Worm (Caenorhabditis elegans): ENCODE data around the gene C23G10.10.

Gene C23G10.10

DNA sequence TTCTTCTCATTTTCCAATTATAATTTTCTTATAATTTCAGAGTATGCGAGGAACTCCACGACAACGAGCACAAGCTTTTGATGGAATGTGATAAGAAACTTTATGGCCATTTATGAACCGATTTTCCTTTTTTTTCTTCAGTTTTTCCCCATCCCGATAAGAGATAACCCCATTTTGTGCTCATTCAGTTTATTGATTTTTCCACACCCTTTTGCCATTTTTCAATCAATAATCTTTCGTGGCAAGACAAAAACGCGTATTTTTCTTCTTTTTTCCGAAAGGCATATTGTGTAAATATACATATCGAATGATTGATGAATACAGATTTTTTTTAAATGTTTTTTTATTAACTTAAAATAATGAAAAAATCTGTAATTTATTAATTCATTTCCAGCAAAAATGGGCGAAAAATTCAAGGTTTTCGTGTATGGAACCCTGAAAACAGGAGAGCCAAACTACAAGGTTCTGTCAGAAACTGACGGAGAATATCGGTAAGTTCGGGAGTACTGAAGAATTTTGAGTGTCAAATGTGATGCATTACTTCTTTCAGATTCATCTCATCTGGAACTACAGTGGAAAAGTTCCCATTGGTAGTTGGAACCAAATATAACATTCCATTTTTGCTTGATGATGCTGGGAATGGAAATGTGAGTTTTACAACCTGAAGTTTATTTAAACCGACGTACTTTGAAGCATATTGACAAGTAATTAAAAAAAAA lies 49.4 kb downstream of the C23G10.10 start, which contains the start of gene F42A10.9:
TSS of gene F42A10.9 (plus strand) at position 321 of the 719 bp plus-strand sequence.
- no peak for TF ChIP-seq fos-1 (tag; optimal IDR thresholded peaks at IDR 0.05)
- TF ChIP-seq Y75B8A.6 (GFP tag; IDR thresholded peaks at IDR 0.05), result 0 out of 2 replicates have a peak, but pooled peaks have one; percentile 17
- no peak for TF ChIP-seq daf-8 (GFP tag; IDR thresholded peaks at IDR 0.05)
- peak; percentile 51; the same call in 1 of the 2 replicates for TF ChIP-seq zfp-3 (GFP tag; conservative IDR thresholded peaks at IDR 0.05)
- no peak for TF ChIP-seq tag-97 (GFP tag; IDR thresholded peaks at IDR 0.05)
- no peak for TF ChIP-seq zag-1 (tag; optimal IDR thresholded peaks at IDR 0.05)
- no peak for TF ChIP-seq ceh-32 (tag; optimal IDR thresholded peaks at IDR 0.05; ENCODE audit: poor library complexity)
- TF ChIP-seq madf-5 (GFP tag; IDR thresholded peaks at IDR 0.05), result no peak
- TF ChIP-seq zip-11 (GFP tag; IDR thresholded peaks at IDR 0.05), result no peak
- no peak for TF ChIP-seq egl-43 (GFP tag; IDR thresholded peaks at IDR 0.05)
- TF ChIP-seq nhr-237 (tag; optimal IDR thresholded peaks at IDR 0.05), result no peak
- TF ChIP-seq ZK546.5 (tag; optimal IDR thresholded peaks at IDR 0.05), result no peak
- TF ChIP-seq snpc-4 (tag; optimal IDR thresholded peaks at IDR 0.05), result no peak
- TF ChIP-seq lin-29 (GFP tag; IDR thresholded peaks at IDR 0.05), result no peak
- TF ChIP-seq daf-19 (GFP tag; conservative IDR thresholded peaks at IDR 0.05), result no peak
- TF ChIP-seq nhr-28 (tag; optimal IDR thresholded peaks at IDR 0.05), result peak; percentile 5
- TF ChIP-seq skn-1 (tag; optimal IDR thresholded peaks at IDR 0.05), result no peak
- TF ChIP-seq gei-8 (GFP tag; optimal IDR thresholded peaks at IDR 0.05), result no peak
- TF ChIP-seq fkh-10 (GFP tag; optimal IDR thresholded peaks at IDR 0.05), result no peak
- no peak for TF ChIP-seq dpl-1 (GFP tag; optimal IDR thresholded peaks at IDR 0.05)
- no peak for TF ChIP-seq nhr-77 (tag; optimal IDR thresholded peaks at IDR 0.05)
- TF ChIP-seq lir-3 (tag; optimal IDR thresholded peaks at IDR 0.05), result no peak
- TF ChIP-seq ceh-62 (tag; optimal IDR thresholded peaks at IDR 0.05), result no peak
- TF ChIP-seq hmg-1.1 (GFP tag; IDR thresholded peaks at IDR 0.05), result no peak
- TF ChIP-seq attf-4 (tag; optimal IDR thresholded peaks at IDR 0.05), result no peak
- no peak for TF ChIP-seq nhr-48 (tag; optimal IDR thresholded peaks at IDR 0.05)
- TF ChIP-seq ama-1 (optimal IDR thresholded peaks at IDR 0.05), result peak; percentile 88
- TF ChIP-seq ceh-44 (GFP tag; IDR thresholded peaks at IDR 0.05), result no peak
- TF ChIP-seq dve-1 (tag; optimal IDR thresholded peaks at IDR 0.05; ENCODE audit: insufficient read depth), result peak; percentile 68
- no peak for TF ChIP-seq rbr-2 (tag; optimal IDR thresholded peaks at IDR 0.05)
- TF ChIP-seq hif-1 (tag; optimal IDR thresholded peaks at IDR 0.05), result peak in 1 of 2 experiments; percentile 21
- TF ChIP-seq Y48G9A.11 (GFP tag; IDR thresholded peaks at IDR 0.05), result no peak
- TF ChIP-seq ces-1 (GFP tag; optimal IDR thresholded peaks at IDR 0.05), result no peak
- no peak for TF ChIP-seq nhr-102 (tag; optimal IDR thresholded peaks at IDR 0.05)
- peak in 1 of 2 experiments; percentile 52 for TF ChIP-seq lsy-2 (tag; optimal IDR thresholded peaks at IDR 0.05)
- TF ChIP-seq Y5F2A.4 (GFP tag; optimal IDR thresholded peaks at IDR 0.05), result no peak
- TF ChIP-seq nhr-11 (tag; optimal IDR thresholded peaks at IDR 0.05), result no peak
- TF ChIP-seq lim-7 (GFP tag; IDR thresholded peaks at IDR 0.05), result no peak
- TF ChIP-seq nhr-25 (tag; optimal IDR thresholded peaks at IDR 0.05; ENCODE audit: borderline replicate concordance, insufficient read depth), result no peak
- no peak for TF ChIP-seq madf-9 (GFP tag; conservative IDR thresholded peaks at IDR 0.05)
- TF ChIP-seq unc-39 (tag; optimal IDR thresholded peaks at IDR 0.05), result no peak
- peak; percentile 28 for TF ChIP-seq mes-2 (tag; optimal IDR thresholded peaks at IDR 0.05; ENCODE audit: poor library complexity, severe bottlenecking)
- no peak for TF ChIP-seq ceh-20 (GFP tag; IDR thresholded peaks at IDR 0.05)
- no peak for TF ChIP-seq vab-7 (GFP tag; IDR thresholded peaks at IDR 0.05)
- TF ChIP-seq lin-15B (tag; optimal IDR thresholded peaks at IDR 0.05), result no peak
- no peak for TF ChIP-seq ceh-82 (tag; optimal IDR thresholded peaks at IDR 0.05)
- peak; percentile 20 for TF ChIP-seq mxl-3 (GFP tag; optimal IDR thresholded peaks at IDR 0.05)
- TF ChIP-seq ztf-7 (tag; optimal IDR thresholded peaks at IDR 0.05), result no peak
- TF ChIP-seq mep-1 (tag; optimal IDR thresholded peaks at IDR 0.05), result peak; percentile 66
- TF ChIP-seq nhr-111 (GFP tag; optimal IDR thresholded peaks at IDR 0.05), result no peak
- TF ChIP-seq ztf-11 (tag; optimal IDR thresholded peaks at IDR 0.05), result no peak
